Worm (Caenorhabditis elegans) whole organism, L3 larva: Measurements from ENCODE around the gene gdi-1.

Source experiments
- R02D3.7 ChIP-seq: fragments of 150-350 bp; optimal IDR thresholded peaks from 2 replicates; lab custom pipeline; 2014; ENCODE audit warnings: missing biosample characterization, missing genetic modification characterization
- ama-1 ChIP-seq: fragments of 150-350 bp; optimal IDR thresholded peaks from 2 replicates; lab custom pipeline; 2018
- ceh-28 ChIP-seq: fragments of 150-350 bp; optimal IDR thresholded peaks from 2 replicates; lab custom pipeline; 2014; ENCODE audit warnings: missing biosample characterization, missing genetic modification reagents, missing genetic modification characterization
- ceh-9 ChIP-seq: sonication (generic microtip); optimal IDR thresholded peaks from 2 replicates; lab custom pipeline; 2018; ENCODE audit warnings: missing biosample characterization, missing genetic modification characterization
- daf-12 ChIP-seq: fragments of 150-350 bp; optimal IDR thresholded peaks from 2 replicates; lab custom pipeline; 2014; ENCODE audit warnings: missing biosample characterization, missing genetic modification reagents, missing genetic modification characterization
- egl-5 ChIP-seq: fragments of 150-350 bp; optimal IDR thresholded peaks from 2 replicates; lab custom pipeline; 2017; ENCODE audit warnings: missing biosample characterization, missing genetic modification reagents, missing genetic modification characterization, inconsistent platforms
- elt-1 ChIP-seq: fragments of 150-350 bp; optimal IDR thresholded peaks from 2 replicates; lab custom pipeline; 2014; ENCODE audit warnings: missing biosample characterization, missing genetic modification characterization
- elt-2 ChIP-seq: sonication (generic microtip); optimal IDR thresholded peaks from 2 replicates; lab custom pipeline; 2016; ENCODE audit warnings: missing genetic modification reagents, mild to moderate bottlenecking, missing genetic modification characterization, missing compliant biosample characterization
- eor-1 ChIP-seq, 2 experiments: fragments of 150-350 bp; optimal IDR thresholded peaks; 2 replicates each; lab custom pipeline; 2014 to 2018; ENCODE audit warnings: missing biosample characterization in 2 of 2, missing genetic modification characterization in 2 of 2
- fkh-10 ChIP-seq: sonication (generic microtip); optimal IDR thresholded peaks from 2 replicates; lab custom pipeline; 2017; ENCODE audit warnings: missing biosample characterization, missing genetic modification reagents, missing genetic modification characterization
- fos-1 ChIP-seq: fragments of 150-350 bp; optimal IDR thresholded peaks from 2 replicates; lab custom pipeline; 2014; ENCODE audit warnings: missing biosample characterization, missing genetic modification characterization
- hmg-11 ChIP-seq: sonication (generic microtip); optimal IDR thresholded peaks from 2 replicates; lab custom pipeline; 2016; ENCODE audit warnings: missing genetic modification characterization, missing compliant biosample characterization
- jun-1 ChIP-seq: fragments of 150-350 bp; optimal IDR thresholded peaks from 2 replicates; lab custom pipeline; 2014; ENCODE audit warnings: missing biosample characterization, missing genetic modification reagents, missing genetic modification characterization
- lin-15B ChIP-seq: fragments of 150-350 bp; optimal IDR thresholded peaks from 2 replicates; lab custom pipeline; 2014; ENCODE audit warnings: missing biosample characterization, missing genetic modification characterization
- lin-39 ChIP-seq: fragments of 150-350 bp; optimal IDR thresholded peaks from 2 replicates; lab custom pipeline; 2018; ENCODE audit warnings: missing biosample characterization, missing genetic modification reagents, missing genetic modification characterization
- lsy-12 ChIP-seq: sonication (generic microtip); optimal IDR thresholded peaks from 2 replicates; lab custom pipeline; 2016; ENCODE audit warnings: mild to moderate bottlenecking, missing genetic modification characterization, missing compliant biosample characterization
- mml-1 ChIP-seq: fragments of 150-350 bp; sonication (generic microtip); optimal IDR thresholded peaks from 3 replicates; lab custom pipeline; 2014; ENCODE audit warnings: missing biosample characterization, missing genetic modification characterization
- nfya-1 ChIP-seq: sonication (generic microtip); optimal IDR thresholded peaks from 2 replicates; lab custom pipeline; 2017; ENCODE audit warnings: missing genetic modification characterization, mild to moderate bottlenecking, missing compliant biosample characterization, antibody characterized with exemption, moderate library complexity; ENCODE audit not compliant: insufficient read depth
- nhr-11 ChIP-seq: fragments of 150-350 bp; optimal IDR thresholded peaks from 2 replicates; lab custom pipeline; 2014; ENCODE audit warnings: missing biosample characterization, missing genetic modification characterization
- nhr-12 ChIP-seq: fragments of 150-350 bp; optimal IDR thresholded peaks from 2 replicates; lab custom pipeline; 2014; ENCODE audit warnings: missing biosample characterization, missing genetic modification characterization
- nhr-23 ChIP-seq: fragments of 150-350 bp; optimal IDR thresholded peaks from 2 replicates; lab custom pipeline; 2014; ENCODE audit warnings: missing biosample characterization, missing genetic modification reagents, missing genetic modification characterization
- nhr-237 ChIP-seq: fragments of 150-350 bp; optimal IDR thresholded peaks from 2 replicates; lab custom pipeline; 2014; ENCODE audit warnings: missing biosample characterization, missing genetic modification characterization
- nhr-25 ChIP-seq: sonication (generic microtip); optimal IDR thresholded peaks from 2 replicates; lab custom pipeline; 2017; ENCODE audit warnings: missing biosample characterization, missing genetic modification characterization
- nhr-43 ChIP-seq: sonication (generic microtip); optimal IDR thresholded peaks from 2 replicates; lab custom pipeline; 2016; ENCODE audit warnings: mild to moderate bottlenecking, missing genetic modification characterization, missing compliant biosample characterization; ENCODE audit not compliant: poor library complexity, severe bottlenecking
- nhr-76 ChIP-seq: fragments of 150-350 bp; sonication (generic microtip); optimal IDR thresholded peaks from 5 replicates; lab custom pipeline; 2014; ENCODE audit warnings: missing biosample characterization, missing genetic modification characterization
- pha-4 ChIP-seq: fragments of 150-350 bp; optimal IDR thresholded peaks from 2 replicates; lab custom pipeline; 2014; ENCODE audit warnings: missing biosample characterization, missing genetic modification reagents, missing genetic modification characterization
- pqm-1 ChIP-seq: fragments of 150-350 bp; optimal IDR thresholded peaks from 2 replicates; lab custom pipeline; 2017; ENCODE audit warnings: missing biosample characterization, missing genetic modification characterization, inconsistent platforms
- skn-1 ChIP-seq: fragments of 150-350 bp; optimal IDR thresholded peaks from 2 replicates; lab custom pipeline; 2014; ENCODE audit warnings: missing biosample characterization, missing genetic modification characterization
- snpc-4 ChIP-seq: fragments of 150-350 bp; optimal IDR thresholded peaks from 2 replicates; lab custom pipeline; 2014; ENCODE audit warnings: missing biosample characterization, missing genetic modification characterization
- tbx-2 ChIP-seq: sonication (generic microtip); optimal IDR thresholded peaks from 2 replicates; lab custom pipeline; 2016; ENCODE audit warnings: mild to moderate bottlenecking, missing genetic modification characterization, missing compliant biosample characterization
- unc-39 ChIP-seq: sonication (generic microtip); optimal IDR thresholded peaks from 4 replicates; lab custom pipeline; 2017; ENCODE audit warnings: missing biosample characterization, missing genetic modification characterization
- unc-62 ChIP-seq: fragments of 150-350 bp; sonication (generic microtip); optimal IDR thresholded peaks from 4 replicates; lab custom pipeline; 2014; ENCODE audit warnings: missing biosample characterization, missing genetic modification reagents, missing genetic modification characterization
- ztf-11 ChIP-seq: fragments of 150-350 bp; optimal IDR thresholded peaks from 2 replicates; lab custom pipeline; 2014; ENCODE audit warnings: missing biosample characterization, missing genetic modification characterization
- ztf-4 ChIP-seq: fragments of 150-350 bp; optimal IDR thresholded peaks from 2 replicates; lab custom pipeline; 2014; ENCODE audit warnings: missing biosample characterization, missing genetic modification characterization

gdi-1 gene

DNA sequence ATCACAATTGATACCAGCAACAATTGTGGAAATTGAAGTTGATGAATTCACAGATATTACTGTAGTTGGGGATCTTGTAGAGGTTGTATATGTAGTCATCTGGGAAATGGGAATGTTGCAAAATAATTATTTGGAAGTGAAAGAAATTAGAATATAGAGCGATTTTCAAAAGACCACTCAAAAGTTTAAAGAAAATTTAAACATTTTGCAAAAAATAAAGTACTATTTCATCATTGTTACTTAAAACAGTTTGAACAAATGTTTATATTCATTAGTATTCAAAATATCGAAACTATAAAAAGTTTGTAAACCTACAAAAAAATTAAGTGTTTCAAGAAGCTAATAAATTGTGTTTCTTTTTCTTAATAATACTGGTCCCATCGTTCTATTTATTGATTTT, 23.6 kb upstream of the gdi-1 start, which contains the start of gene Y57G11C.46:
TSS of gene Y57G11C.46 (minus strand) at position 101 of the 400 bp plus-strand sequence.
- no peak for TF ChIP-seq nhr-25 (tag; lab: Kevin White, UChicago)
- no peak for TF ChIP-seq elt-2 (tag; lab: Kevin White, UChicago)
- TF ChIP-seq ceh-9 = no peak
- TF ChIP-seq pqm-1 = no peak
- TF ChIP-seq unc-39 (tag; lab: Kevin White, UChicago) = no peak
- TF ChIP-seq nhr-43 (tag; lab: Kevin White, UChicago) = no peak
- TF ChIP-seq nhr-23 (tag; lab: Kevin White, UChicago) = no peak
- TF ChIP-seq lin-15B (tag; lab: Kevin White, UChicago) = no peak
- TF ChIP-seq elt-1 (tag; lab: Kevin White, UChicago) = no peak
- TF ChIP-seq nhr-76 (tag; lab: Kevin White, UChicago) = no peak

DNA sequence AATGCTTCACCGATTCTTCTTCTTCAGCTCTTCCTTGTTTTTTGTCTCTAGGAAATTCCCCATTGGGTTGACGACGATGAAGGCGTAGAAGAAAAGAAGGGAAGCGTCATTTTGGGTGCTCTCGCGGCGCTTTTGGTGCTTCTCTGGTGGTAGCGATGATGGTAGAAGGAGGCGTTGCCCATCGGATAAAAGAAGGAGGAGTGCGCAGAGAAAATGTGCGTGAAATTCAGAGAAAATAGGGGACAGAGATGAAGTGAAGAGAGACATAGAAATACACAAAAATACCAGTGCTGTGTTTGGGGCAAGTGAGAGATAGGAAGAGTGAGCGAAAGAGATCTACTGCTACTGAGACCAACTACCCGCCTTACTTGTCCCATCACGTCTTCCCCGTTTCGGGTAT, 14.2 kb upstream of the gdi-1 start, which contains the start of gene oig-5:
TSS of gene oig-5 (plus strand) at position 301 of the 400 bp plus-strand sequence.
- TF ChIP-seq snpc-4 (tag; lab: Kevin White, UChicago) (no peak), lin-39 (tag; lab: Kevin White, UChicago) (peak; percentile 3)
- TF ChIP-seq, all 47 proteins: peak for 1

- TF ChIP-seq ztf-4 (tag; lab: Kevin White, UChicago) (no peak), tbx-2 (tag; lab: Kevin White, UChicago) (no peak), skn-1 (tag; lab: Kevin White, UChicago) (no peak), ztf-11 (tag; lab: Kevin White, UChicago) (no peak), nhr-12 (tag; lab: Kevin White, UChicago) (no peak), nhr-11 (tag; lab: Kevin White, UChicago) (no peak), unc-62 (GFP tag; lab: Kevin White, UChicago) (no peak), egl-5 (tag; lab: Kevin White, UChicago) (no peak), eor-1 (tag; optimal IDR thresholded peaks at IDR 0.05; lab: Kevin White, UChicago) (no peak), fos-1 (tag; lab: Kevin White, UChicago) (no peak), nhr-25 (tag; lab: Kevin White, UChicago) (no peak), unc-39 (tag; lab: Kevin White, UChicago) (no peak), fkh-10 (GFP tag; lab: Kevin White, UChicago) (no peak), nhr-237 (tag; lab: Kevin White, UChicago) (no peak), daf-12 (tag; lab: Kevin White, UChicago) (no peak)
Observed at ce11 chrIV:14802316-14802715, 9.6 kb upstream of the gdi-1 start, which contains the start of gene Y57G11C.1142. Y57G11C.1142 (plus strand) TSS chrIV:14802616.

ce11 chrIV:14800931-14801330, 8.2 kb upstream of the gdi-1 start:
- TF ChIP-seq nfya-1 (tag; lab: Kevin White, UChicago) (peak; percentile 57), egl-5 (tag; lab: Kevin White, UChicago) (no peak)

DNA sequence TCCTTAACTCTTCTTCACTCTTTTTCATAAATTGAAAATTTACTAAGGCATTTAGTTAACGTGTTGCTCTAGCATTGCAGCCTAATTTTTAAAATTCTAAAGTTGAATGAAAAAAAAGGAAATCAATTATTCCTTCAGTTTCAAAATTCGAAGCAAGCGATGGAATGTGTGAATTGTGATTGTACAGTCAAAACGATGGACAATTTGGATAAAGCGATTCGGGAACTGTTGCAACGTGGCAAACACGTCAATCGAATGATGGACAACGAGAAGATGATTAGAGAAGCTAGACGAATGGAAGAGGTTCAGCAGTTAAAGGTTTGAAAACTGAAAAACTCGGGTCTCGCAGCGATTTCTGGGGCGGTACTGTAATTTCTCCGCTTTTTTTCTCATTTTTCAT, 6.5 kb upstream of the gdi-1 start, which contains the start of gene Y57G11C.14:
TSS of gene Y57G11C.14 (plus strand) at position 126 of the 400 bp plus-strand sequence.
- no peak for TF ChIP-seq elt-1 (tag; lab: Kevin White, UChicago)
- no peak for TF ChIP-seq mml-1 (tag; lab: Kevin White, UChicago)
- TF ChIP-seq jun-1 (tag; lab: Kevin White, UChicago) = no peak

DNA sequence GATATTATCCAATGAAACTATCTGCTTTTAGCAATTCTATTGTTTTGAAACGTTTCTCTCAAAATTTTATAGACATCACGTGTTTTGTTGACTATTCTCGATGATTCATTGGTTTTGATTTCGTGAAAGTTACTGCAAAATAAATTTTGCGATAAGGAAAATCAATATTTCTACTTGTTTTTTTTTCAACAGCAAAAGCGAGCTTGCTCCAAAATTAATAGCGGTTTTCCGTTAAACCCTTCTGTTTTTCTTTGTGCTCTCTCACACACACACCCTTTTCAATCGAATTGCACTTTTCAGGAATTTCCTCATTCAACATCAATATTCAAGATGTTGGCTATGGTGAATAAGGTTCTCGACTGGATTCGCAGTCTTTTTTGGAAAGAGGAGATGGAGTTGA, 5.2 kb upstream of the gdi-1 start, which contains the start of gene arl-8:
TSS of gene arl-8 (plus strand) at position 301 of the 400 bp plus-strand sequence.
- TF ChIP-seq ceh-28 (no peak), snpc-4 (tag; lab: Kevin White, UChicago) (no peak), ceh-9 (no peak), ztf-11 (tag; lab: Kevin White, UChicago) (no peak)

ce11 chrIV:14797354-14797753, 4.7 kb upstream of the gdi-1 start, which contains the start of the genes Y57G11C.1147 and nuo-3:
Y57G11C.1147 (minus strand) TSS chrIV:14797514.
nuo-3 (minus strand) TSS chrIV:14797544.
- TF ChIP-seq lsy-12 (tag; lab: Kevin White, UChicago) = no peak
- TF ChIP-seq lin-39 (tag; lab: Kevin White, UChicago) = peak; percentile 75
- no peak for TF ChIP-seq daf-12 (tag; lab: Kevin White, UChicago)
- peak; percentile 30 for TF ChIP-seq hmg-11 (tag; lab: Kevin White, UChicago)
- peak; percentile 45 for TF ChIP-seq lin-15B (tag; lab: Kevin White, UChicago)
- no peak for TF ChIP-seq nhr-237 (tag; lab: Kevin White, UChicago)
- no peak for TF ChIP-seq ztf-4 (tag; lab: Kevin White, UChicago)
- TF ChIP-seq R02D3.7 (tag; lab: Kevin White, UChicago) = peak; percentile 67
- no peak for TF ChIP-seq unc-39 (tag; lab: Kevin White, UChicago)
- no peak for TF ChIP-seq nhr-11 (tag; lab: Kevin White, UChicago)
- TF ChIP-seq pha-4 (tag; lab: Kevin White, UChicago) = no peak
- peak; percentile 80 for TF ChIP-seq nfya-1 (tag; lab: Kevin White, UChicago)
- TF ChIP-seq ama-1 (lab: Kevin White, UChicago) = peak; percentile 18
- TF ChIP-seq, all 47 proteins: peak for 6
